Fruit fly (Drosophila melanogaster) whole organism, embryonic: ENCODE data around the gene Bx.
A peak's percentile ranks its signal among the peaks of the same experiment; 100 is the strongest.

ENCODE experiments used
- Abd-B ChIP-seq: fragments of 200-800 bp; sonication (Bioruptor generic); optimal IDR thresholded peaks from 2 replicates; lab custom pipeline; 2018; ENCODE audit warnings: missing biosample characterization, mild to moderate bottlenecking, missing genetic modification characterization, moderate library complexity
- Aef1 ChIP-seq: fragments of 200-800 bp; sonication (Bioruptor generic); IDR thresholded peaks from 3 replicates; pipeline ENCODE4 v1.3.6; 2022; ENCODE audit warnings: missing biosample characterization, missing genetic modification characterization
- Awh ChIP-seq: fragments of 200-800 bp; sonication (Bioruptor generic); IDR thresholded peaks from 2 replicates; pipeline ENCODE4, ENCODE4 v1.3.6; 2022; ENCODE audit warnings: missing biosample characterization, missing genetic modification characterization
- Bteb2 ChIP-seq: fragments of 200-800 bp; sonication (Bioruptor generic); optimal IDR thresholded peaks from 2 replicates; lab custom pipeline; 2016; ENCODE audit warnings: missing biosample characterization, missing genetic modification characterization
- CG10209 ChIP-seq: fragments of 200-800 bp; sonication (Bioruptor generic); optimal IDR thresholded peaks from 3 replicates; lab custom pipeline; 2017; ENCODE audit warnings: missing biosample characterization, mild to moderate bottlenecking, missing genetic modification characterization, missing genetic modification reagents
- CG11093 ChIP-seq: fragments of 200-800 bp; sonication (Bioruptor generic); IDR thresholded peaks from 3 replicates; pipeline ENCODE4 v1.3.6; 2022; ENCODE audit warnings: missing biosample characterization, missing genetic modification characterization
- CG11695 ChIP-seq: fragments of 200-800 bp; sonication (Bioruptor generic); IDR thresholded peaks from 3 replicates; pipeline ENCODE4 v1.3.6; 2022; ENCODE audit warnings: missing biosample characterization, missing genetic modification characterization
- CG12391 ChIP-seq: fragments of 200-800 bp; sonication (Bioruptor generic); optimal IDR thresholded peaks from 3 replicates; lab custom pipeline; 2018; ENCODE audit warnings: missing biosample characterization, mild to moderate bottlenecking, missing genetic modification characterization, moderate library complexity
- CG12942 ChIP-seq: fragments of 200-800 bp; sonication (Bioruptor generic); optimal IDR thresholded peaks from 3 replicates; lab custom pipeline; 2016; ENCODE audit warnings: missing biosample characterization, missing genetic modification characterization
- CG14441 ChIP-seq: fragments of 200-800 bp; sonication (Bioruptor generic); IDR thresholded peaks from 2 replicates; pipeline ENCODE4 v1.3.6; 2022; ENCODE audit warnings: missing biosample characterization, missing genetic modification characterization
- CG15269 ChIP-seq: fragments of 200-800 bp; sonication (Bioruptor generic); optimal IDR thresholded peaks from 2 replicates; lab custom pipeline; 2018; ENCODE audit warnings: missing biosample characterization, mild to moderate bottlenecking, missing genetic modification characterization, moderate library complexity
- CG17359 ChIP-seq: fragments of 200-800 bp; sonication (Bioruptor generic); optimal IDR thresholded peaks from 3 replicates; lab custom pipeline; 2018; ENCODE audit warnings: missing biosample characterization, mild to moderate bottlenecking, missing genetic modification characterization, moderate library complexity
- CG18262 ChIP-seq: fragments of 200-800 bp; optimal IDR thresholded peaks from 3 replicates; lab custom pipeline; 2019; ENCODE audit warnings: missing biosample characterization, mild to moderate bottlenecking, missing genetic modification characterization, moderate library complexity
- CG18764 ChIP-seq: fragments of 200-800 bp; sonication (Bioruptor generic); optimal IDR thresholded peaks from 3 replicates; lab custom pipeline; 2016; ENCODE audit warnings: missing biosample characterization, missing genetic modification characterization
- CG2875 ChIP-seq: fragments of 200-800 bp; sonication (Bioruptor generic); optimal IDR thresholded peaks from 2 replicates; lab custom pipeline; 2017; ENCODE audit warnings: missing biosample characterization, mild to moderate bottlenecking, missing genetic modification characterization, missing genetic modification reagents
- CG31365 ChIP-seq: fragments of 200-800 bp; sonication (Bioruptor generic); optimal IDR thresholded peaks from 2 replicates; lab custom pipeline; 2018; ENCODE audit warnings: missing biosample characterization, mild to moderate bottlenecking, missing genetic modification characterization
- CG31388 ChIP-seq: fragments of 200-800 bp; sonication (Bioruptor generic); optimal IDR thresholded peaks from 2 replicates; lab custom pipeline; 2016; ENCODE audit warnings: missing biosample characterization, missing genetic modification characterization
- CG33557 ChIP-seq: fragments of 200-800 bp; sonication (Bioruptor generic); optimal IDR thresholded peaks from 2 replicates; lab custom pipeline; 2019; ENCODE audit warnings: missing biosample characterization, mild to moderate bottlenecking, missing genetic modification characterization, moderate library complexity
- CG3847 ChIP-seq: fragments of 200-800 bp; sonication (Bioruptor generic); IDR thresholded peaks from 2 replicates; pipeline ENCODE4 v1.3.6; 2022; ENCODE audit warnings: missing biosample characterization, missing genetic modification characterization
- CG5245 ChIP-seq: fragments of 200-800 bp; sonication (Bioruptor generic); optimal IDR thresholded peaks from 3 replicates; lab custom pipeline; 2016; ENCODE audit warnings: missing biosample characterization, missing genetic modification characterization
- CG6654 ChIP-seq: fragments of 200-800 bp; sonication (Bioruptor generic); optimal IDR thresholded peaks from 2 replicates; lab custom pipeline; 2017; ENCODE audit warnings: missing biosample characterization, mild to moderate bottlenecking, missing genetic modification characterization
- CG9215 ChIP-seq: fragments of 200-800 bp; sonication (Bioruptor generic); IDR thresholded peaks from 2 replicates; pipeline ENCODE4 v1.3.6; 2022; ENCODE audit warnings: missing biosample characterization, missing genetic modification characterization
- CG9609 ChIP-seq: fragments of 200-800 bp; sonication (Bioruptor generic); optimal IDR thresholded peaks from 3 replicates; lab custom pipeline; 2016; ENCODE audit warnings: missing biosample characterization, missing genetic modification characterization
- D19B ChIP-seq: fragments of 200-800 bp; sonication (Bioruptor generic); optimal IDR thresholded peaks from 2 replicates; lab custom pipeline; 2017; ENCODE audit warnings: missing biosample characterization, mild to moderate bottlenecking, missing genetic modification characterization
- Dad ChIP-seq: fragments of 200-800 bp; sonication (Bioruptor generic); optimal IDR thresholded peaks from 3 replicates; lab custom pipeline; 2016; ENCODE audit warnings: missing biosample characterization, missing genetic modification characterization
- Dbx ChIP-seq: fragments of 200-800 bp; sonication (Bioruptor generic); IDR thresholded peaks from 3 replicates; pipeline ENCODE4 v1.3.6; 2022; ENCODE audit warnings: missing biosample characterization, missing genetic modification characterization
- H2.0 ChIP-seq: fragments of 200-800 bp; sonication (Bioruptor generic); IDR thresholded peaks from 2 replicates; pipeline ENCODE4 v1.3.6; 2022; ENCODE audit warnings: missing biosample characterization, missing genetic modification characterization
- Hr39 ChIP-seq: fragments of >200 bp; optimal IDR thresholded peaks from 2 replicates; lab custom pipeline; 2017
- Med ChIP-seq: fragments of 200-800 bp; sonication (Bioruptor generic); peaks from one replicate; lab custom pipeline; 2016; ENCODE audit warnings: missing biosample characterization, missing genetic modification characterization, mild to moderate bottlenecking, inconsistent platforms, moderate library complexity
- Myb ChIP-seq: fragments of 200-800 bp; sonication (Bioruptor generic); optimal IDR thresholded peaks from 2 replicates; lab custom pipeline; 2016; ENCODE audit warnings: missing biosample characterization, missing genetic modification characterization
- NC2α ChIP-seq: fragments of 200-800 bp; sonication (Bioruptor generic); optimal IDR thresholded peaks from 2 replicates; lab custom pipeline; 2016; ENCODE audit warnings: missing biosample characterization, missing genetic modification characterization
- NK7.1 ChIP-seq: fragments of 200-800 bp; sonication (Bioruptor generic); optimal IDR thresholded peaks from 3 replicates; lab custom pipeline; 2016; ENCODE audit warnings: missing biosample characterization, missing genetic modification characterization
- Oli ChIP-seq: fragments of 200-800 bp; sonication (Bioruptor generic); optimal IDR thresholded peaks from 2 replicates; lab custom pipeline; 2018; ENCODE audit warnings: missing biosample characterization, mild to moderate bottlenecking, missing genetic modification characterization, moderate library complexity
- Rfx ChIP-seq: fragments of 200-800 bp; sonication (Bioruptor generic); IDR thresholded peaks from 2 replicates; pipeline ENCODE4 v1.3.6; 2022; ENCODE audit warnings: missing biosample characterization, missing genetic modification characterization
- Xrp1 ChIP-seq: fragments of 200-800 bp; sonication (Bioruptor generic); IDR thresholded peaks from 2 replicates; pipeline ENCODE4 v1.3.6; 2022; ENCODE audit warnings: missing biosample characterization, missing genetic modification characterization
- bcd ChIP-seq: fragments of 200-800 bp; sonication (Bioruptor generic); optimal IDR thresholded peaks from 2 replicates; lab custom pipeline; 2017; ENCODE audit warnings: missing biosample characterization, mild to moderate bottlenecking, missing genetic modification characterization
- cato ChIP-seq: fragments of 200-800 bp; sonication (Bioruptor generic); optimal IDR thresholded peaks from 2 replicates; lab custom pipeline; 2016; ENCODE audit warnings: missing biosample characterization, missing genetic modification characterization, borderline replicate concordance
- caup ChIP-seq: fragments of 200-800 bp; sonication (Bioruptor generic); optimal IDR thresholded peaks from 3 replicates; lab custom pipeline; 2017; ENCODE audit warnings: missing biosample characterization, mild to moderate bottlenecking, missing genetic modification characterization, moderate library complexity; ENCODE audit not compliant: severe bottlenecking
- corto ChIP-seq: fragments of 200-800 bp; sonication (Bioruptor generic); optimal IDR thresholded peaks from 2 replicates; lab custom pipeline; 2016; ENCODE audit warnings: missing biosample characterization, mild to moderate bottlenecking, missing genetic modification characterization, moderate library complexity
- dmrt11E ChIP-seq: fragments of 200-800 bp; sonication (Bioruptor generic); optimal IDR thresholded peaks from 3 replicates; lab custom pipeline; 2018; ENCODE audit warnings: missing biosample characterization, mild to moderate bottlenecking, missing genetic modification characterization, moderate library complexity
- dmrt99B ChIP-seq: fragments of 200-800 bp; sonication (Bioruptor generic); optimal IDR thresholded peaks from 2 replicates; lab custom pipeline; 2018; ENCODE audit warnings: missing biosample characterization, mild to moderate bottlenecking, missing genetic modification characterization, moderate library complexity
- dysf ChIP-seq: fragments of 200-800 bp; sonication (Bioruptor generic); IDR thresholded peaks from 3 replicates; pipeline ENCODE4 v1.3.6; 2022; ENCODE audit warnings: missing biosample characterization, missing genetic modification characterization
- esg ChIP-seq: fragments of 200-800 bp; sonication (Bioruptor generic); conservative IDR thresholded peaks from 2 replicates; pipeline ENCODE4 v1.3.6; 2022; ENCODE audit warnings: missing biosample characterization, missing genetic modification characterization
- hkb ChIP-seq, 2 experiments: fragments of 200-800 bp in 1 of 2; fragments of >200 bp in 1 of 2; sonication (Bioruptor generic) in 1 of 2; IDR thresholded peaks in 1 of 2; optimal IDR thresholded peaks in 1 of 2; 2 replicates each; pipeline versions ENCODE4 v1.3.6 to Lab custom; 2017 to 2022; ENCODE audit warnings: missing biosample characterization in 1 of 2, missing genetic modification characterization in 1 of 2
- lmd ChIP-seq: fragments of 200-800 bp; sonication (Bioruptor generic); IDR thresholded peaks from 2 replicates; pipeline ENCODE4 v1.3.6; 2022; ENCODE audit warnings: missing biosample characterization, missing genetic modification characterization
- schlank ChIP-seq: fragments of 200-800 bp; sonication (Bioruptor generic); optimal IDR thresholded peaks from 2 replicates; lab custom pipeline; 2018; ENCODE audit warnings: missing biosample characterization, mild to moderate bottlenecking, missing genetic modification characterization
- sim ChIP-seq: fragments of 200-800 bp; sonication (Bioruptor generic); IDR thresholded peaks from 2 replicates; pipeline ENCODE4 v1.3.6; 2022; ENCODE audit warnings: missing biosample characterization, missing genetic modification characterization
- so ChIP-seq: fragments of 200-800 bp; sonication (Bioruptor generic); IDR thresholded peaks from 3 replicates; pipeline ENCODE4 v1.3.6; 2022; ENCODE audit warnings: missing biosample characterization, missing genetic modification characterization
- sob ChIP-seq: fragments of 200-800 bp; sonication (Bioruptor generic); IDR thresholded peaks from 2 replicates; pipeline ENCODE4 v1.3.6; 2022; ENCODE audit warnings: missing biosample characterization, missing genetic modification characterization
- ssp ChIP-seq: fragments of 200-800 bp; sonication (Bioruptor generic); IDR thresholded peaks from 2 replicates; pipeline ENCODE4 v1.3.6; 2022; ENCODE audit warnings: missing biosample characterization, missing genetic modification characterization

Gene Bx

dm6 chrX:18565630-18566319 lies 50.5 kb downstream of the Bx start (continued):
- TF ChIP-seq CG3847 (GFP tag; lab: Robert Waterston, UW) (no peak), CG10209 (GFP tag; lab: Kevin White, UChicago) (peak; percentile 10), CG12942 (GFP tag; lab: Kevin White, UChicago) (no peak), CG2875 (no peak), CG15269 (tag; lab: Kevin White, UChicago) (no peak), ssp (GFP tag; lab: Robert Waterston, UW) (no peak), so (0 out of 3 replicates have a peak, but pooled peaks have one; percentile 15), dmrt99B (no peak), NC2α (GFP tag; lab: Kevin White, UChicago) (no peak), Oli (tag; lab: Kevin White, UChicago) (no peak), D19B (no peak), dmrt11E (peak; percentile 18), Dad (GFP tag; lab: Kevin White, UChicago) (no peak), schlank (tag; lab: Kevin White, UChicago) (no peak), Abd-B (peak; percentile 5), CG33557 (GFP tag; lab: Kevin White, UChicago) (no peak), CG9215 (GFP tag; lab: Robert Waterston, UW) (no peak), CG11093 (GFP tag; lab: Robert Waterston, UW) (no peak), sob (peak; percentile 38; the same call in 1 of the 2 replicates), caup (GFP tag; lab: Kevin White, UChicago) (no peak), CG31365 (tag; lab: Kevin White, UChicago) (no peak), CG18262 (no peak), cato (GFP tag; lab: Kevin White, UChicago) (no peak), CG14441 (GFP tag; lab: Robert Waterston, UW) (peak; percentile 33; the same call in 1 of the 2 replicates), CG18764 (GFP tag; lab: Kevin White, UChicago) (no peak), NK7.1 (GFP tag; lab: Kevin White, UChicago) (no peak), dysf (GFP tag; lab: Robert Waterston, UW) (no peak), CG17359 (tag; lab: Kevin White, UChicago) (peak; percentile 4), Bteb2 (GFP tag; lab: Kevin White, UChicago) (no peak), Rfx (0 out of 2 replicates have a peak, but pooled peaks have one; percentile 17), sim (GFP tag; lab: Robert Waterston, UW) (no peak), Xrp1 (peak; percentile 70; the same call in 1 of the 2 replicates), CG9609 (no peak), CG12391 (tag; lab: Kevin White, UChicago) (peak; percentile 30), CG11695 (GFP tag; lab: Robert Waterston, UW) (0 out of 3 replicates have a peak, but pooled peaks have one; percentile 40), bcd (GFP tag; lab: Kevin White, UChicago) (no peak), Awh (GFP tag; lab: Robert Waterston, UW) (0 out of 2 replicates have a peak, but pooled peaks have one; percentile 46), corto (no peak), Med (peak; percentile 78), Myb (GFP tag; lab: Kevin White, UChicago) (peak; percentile 54), hkb (optimal IDR thresholded peaks at IDR 0.05; lab: Kevin White, UChicago) (no peak), hkb (GFP tag; IDR thresholded peaks at IDR 0.05; lab: Robert Waterston, UW) (peak; percentile 46; the same call in 1 of the 2 replicates), lmd (peak; percentile 30; the same call in 1 of the 2 replicates), Hr39 (lab: Kevin White, UChicago) (no peak), CG6654 (no peak), esg (peak; percentile 35), CG5245 (GFP tag; lab: Kevin White, UChicago) (no peak), CG31388 (GFP tag; lab: Kevin White, UChicago) (no peak), Dbx (GFP tag; lab: Robert Waterston, UW) (no peak), Aef1 (peak; percentile 28; the same call in 2 of the 3 replicates), H2.0 (GFP tag; lab: Robert Waterston, UW) (0 out of 2 replicates have a peak, but pooled peaks have one; percentile 30)
